Worm (Caenorhabditis elegans): ENCODE results near the gene F44F4.10.
A peak's percentile ranks its signal among the peaks of the same experiment; 100 is the strongest.
"Not testable (repeated sequence)": the region's sequence is repeated elsewhere in the genome, so short reads cannot be mapped to it uniquely, and the experiment has no call there.

The F44F4.10 gene

ce11 chrII:10946848-10947247 lies 29.8 kb upstream of the F44F4.10 start:
- no peak for TF ChIP-seq ceh-2 (tag; optimal IDR thresholded peaks at IDR 0.05)
- peak; percentile 2 for TF ChIP-seq tbx-2 (tag; optimal IDR thresholded peaks at IDR 0.05)
- TF ChIP-seq elt-4 (tag; optimal IDR thresholded peaks at IDR 0.05): no peak
- TF ChIP-seq unc-55 (GFP tag; optimal IDR thresholded peaks at IDR 0.05): peak; percentile 78
- TF ChIP-seq ceh-48 (tag; optimal IDR thresholded peaks at IDR 0.05): peak; percentile 35
- peak; percentile 2 for TF ChIP-seq unc-42 (tag; optimal IDR thresholded peaks at IDR 0.05)
- no peak for TF ChIP-seq ceh-14 (tag; optimal IDR thresholded peaks at IDR 0.05)

- TF ChIP-seq pax-1 (tag; optimal IDR thresholded peaks at IDR 0.05): no peak
- peak; percentile 6 for TF ChIP-seq ref-2 (tag; optimal IDR thresholded peaks at IDR 0.05)
- no peak for TF ChIP-seq hlh-6 (tag; optimal IDR thresholded peaks at IDR 0.05)
- no peak for TF ChIP-seq ceh-6 (GFP tag; optimal IDR thresholded peaks at IDR 0.05)
Measured at ce11 chrII:10945446-10945845, 28.4 kb upstream of the F44F4.10 start.

- not testable (repeated sequence) for TF ChIP-seq hlh-6, elt-2, dve-1 (tag; optimal IDR thresholded peaks at IDR 0.05)
Measured at ce11 chrII:10941918-10942317, 24.8 kb upstream of the F44F4.10 start, which contains the start of gene R03D7.15. Gene R03D7.15 (plus strand): TSS chrII:10942216.

- TF ChIP-seq ceh-6 (GFP tag; optimal IDR thresholded peaks at IDR 0.05) (no peak), ceh-31 (tag; optimal IDR thresholded peaks at IDR 0.05) (no peak), hlh-6 (tag; optimal IDR thresholded peaks at IDR 0.05) (no peak), ceh-2 (tag; optimal IDR thresholded peaks at IDR 0.05) (no peak), pag-3 (tag; optimal IDR thresholded peaks at IDR 0.05; ENCODE audit: borderline replicate concordance) (no peak), fax-1 (tag; optimal IDR thresholded peaks at IDR 0.05) (no peak), lim-6 (tag; optimal IDR thresholded peaks at IDR 0.05) (no peak), unc-55 (GFP tag; optimal IDR thresholded peaks at IDR 0.05) (no peak), pat-9 (tag; optimal IDR thresholded peaks at IDR 0.05) (no peak)
Measured at ce11 chrII:10935336-10935735, 18.3 kb upstream of the F44F4.10 start.

ce11 chrII:10934786-10935185 lies 17.7 kb upstream of the F44F4.10 start, which contains the start of gene R03D7.2:
Gene R03D7.2 (minus strand): TSS chrII:10935184.
- TF ChIP-seq pha-4 (tag; optimal IDR thresholded peaks at IDR 0.05): no peak
- no peak for TF ChIP-seq ceh-6 (GFP tag; optimal IDR thresholded peaks at IDR 0.05)
- no peak for TF ChIP-seq pros-1 (tag; optimal IDR thresholded peaks at IDR 0.05)
- TF ChIP-seq ets-4 (tag; optimal IDR thresholded peaks at IDR 0.05): no peak
- TF ChIP-seq lim-6 (tag; optimal IDR thresholded peaks at IDR 0.05): no peak
- no peak for TF ChIP-seq tbx-2 (tag; optimal IDR thresholded peaks at IDR 0.05)
- TF ChIP-seq odd-2 (tag; optimal IDR thresholded peaks at IDR 0.05): no peak
- TF ChIP-seq pax-1 (tag; optimal IDR thresholded peaks at IDR 0.05): no peak
- no peak for TF ChIP-seq ref-2 (tag; optimal IDR thresholded peaks at IDR 0.05)
- no peak for TF ChIP-seq tbx-7 (tag; optimal IDR thresholded peaks at IDR 0.05)
- TF ChIP-seq ceh-24 (tag; optimal IDR thresholded peaks at IDR 0.05): no peak

- TF ChIP-seq ceh-9 (tag; optimal IDR thresholded peaks at IDR 0.05) (no peak), ref-2 (tag; optimal IDR thresholded peaks at IDR 0.05) (no peak), nhr-232 (tag; optimal IDR thresholded peaks at IDR 0.05) (no peak), ahr-1 (tag; optimal IDR thresholded peaks at IDR 0.05) (no peak), fax-1 (tag; optimal IDR thresholded peaks at IDR 0.05) (no peak), ttx-3 (tag; optimal IDR thresholded peaks at IDR 0.05) (no peak), unc-55 (GFP tag; optimal IDR thresholded peaks at IDR 0.05) (no peak), unc-86 (tag; optimal IDR thresholded peaks at IDR 0.05) (no peak), C38D4.7 (GFP tag; optimal IDR thresholded peaks at IDR 0.05) (no peak), npax-4 (tag; optimal IDR thresholded peaks at IDR 0.05) (no peak), Y22D7AL.16 (tag; optimal IDR thresholded peaks at IDR 0.05) (no peak), nfya-1 (tag; optimal IDR thresholded peaks at IDR 0.05) (no peak), pqm-1 (tag; optimal IDR thresholded peaks at IDR 0.05) (no peak), ceh-19 (GFP tag; optimal IDR thresholded peaks at IDR 0.05) (no peak), mec-3 (tag; optimal IDR thresholded peaks at IDR 0.05; ENCODE audit: borderline replicate concordance) (no peak), hlh-30 (tag; optimal IDR thresholded peaks at IDR 0.05; ENCODE audit: insufficient read depth) (no peak), K09A11.1 (tag; optimal IDR thresholded peaks at IDR 0.05; ENCODE audit: insufficient read depth) (no peak), ama-1 (optimal IDR thresholded peaks at IDR 0.05) (no peak), pha-2 (tag; optimal IDR thresholded peaks at IDR 0.05) (no peak), syd-9 (tag; optimal IDR thresholded peaks at IDR 0.05) (no peak)
Measured at ce11 chrII:10933948-10934722, 17.1 kb upstream of the F44F4.10 start.
